Fruit fly (Drosophila melanogaster) S2 (cell line): ENCODE data around the gene CG33721.

Experiments
- CG8478 ChIP-seq: fragments of >200 bp; optimal IDR thresholded peaks from 2 replicates; lab custom pipeline; 2018
- CTCF ChIP-seq, 2 experiments: fragments of >200 bp; optimal IDR thresholded peaks; 2 replicates each; lab custom pipeline; 2018

- TF ChIP-seq CTCF (optimal IDR thresholded peaks at IDR 0.05; lab: Kevin White, UChicago) (no peak), CG8478 (lab: Kevin White, UChicago) (no peak)
Measured at dm6 chr3R:22331691-22332090, 822 bp downstream of the CG33721 start, which contains the start of gene CG13862.
